Worm (Caenorhabditis elegans) whole organism, young adult: Measurements from ENCODE around the gene C42D8.9.

ENCODE experiments used
- B0019.2 ChIP-seq: fragments of 200-800 bp; sonication (Bioruptor generic); conservative IDR thresholded peaks from 2 replicates; pipeline ENCODE4 v1.3.6; 2022; ENCODE audit warnings: missing genetic modification reagents, missing genetic modification characterization, missing compliant biosample characterization
- B0261.1 ChIP-seq: sonication (generic microtip); optimal IDR thresholded peaks from 2 replicates; lab custom pipeline; 2016; ENCODE audit warnings: mild to moderate bottlenecking, missing genetic modification characterization, moderate library complexity, missing compliant biosample characterization
- B0336.3 ChIP-seq: fragments of 200-800 bp; sonication (Bioruptor generic); IDR thresholded peaks from 2 replicates; pipeline ENCODE4 v1.3.6; 2022; ENCODE audit warnings: missing genetic modification characterization, missing compliant biosample characterization
- F10E7.11 ChIP-seq: sonication (generic microtip); optimal IDR thresholded peaks from 2 replicates; lab custom pipeline; 2017; ENCODE audit warnings: mild to moderate bottlenecking, missing genetic modification characterization, moderate library complexity, missing compliant biosample characterization
- F22D6.2 ChIP-seq: sonication (generic microtip); optimal IDR thresholded peaks from 2 replicates; lab custom pipeline; 2016; ENCODE audit warnings: mild to moderate bottlenecking, missing genetic modification characterization, missing compliant biosample characterization
- F33H1.4 ChIP-seq: fragments of 200-800 bp; sonication (Bioruptor generic); IDR thresholded peaks from 2 replicates; pipeline ENCODE4 v1.3.6; 2022; ENCODE audit warnings: missing genetic modification reagents, missing genetic modification characterization, missing compliant biosample characterization
- F39B2.1 ChIP-seq: fragments of 200-800 bp; sonication (Bioruptor generic); IDR thresholded peaks from 2 replicates; pipeline ENCODE4 v1.3.6; 2022; ENCODE audit warnings: missing genetic modification reagents, missing genetic modification characterization, missing compliant biosample characterization
- F49E8.2 ChIP-seq: sonication (generic microtip); optimal IDR thresholded peaks from 3 replicates; lab custom pipeline; 2017; ENCODE audit warnings: missing genetic modification characterization, mild to moderate bottlenecking, missing compliant biosample characterization, antibody characterized with exemption, moderate library complexity; ENCODE audit not compliant: insufficient read depth
- K11D2.4 ChIP-seq: fragments of 200-800 bp; sonication (Bioruptor generic); IDR thresholded peaks from 2 replicates; pipeline ENCODE4 v1.3.6; 2022; ENCODE audit warnings: missing genetic modification reagents, missing genetic modification characterization, missing compliant biosample characterization
- K12H6.12 ChIP-seq: fragments of 200-800 bp; sonication (Bioruptor generic); optimal IDR thresholded peaks from 2 replicates; lab custom pipeline; 2018; ENCODE audit warnings: mild to moderate bottlenecking, missing genetic modification characterization, missing compliant biosample characterization
- T26A5.8 ChIP-seq: sonication (generic microtip); optimal IDR thresholded peaks from 2 replicates; lab custom pipeline; 2016; ENCODE audit warnings: missing genetic modification characterization, missing compliant biosample characterization
- Y53F4B.3 ChIP-seq: fragments of 200-800 bp; sonication (Bioruptor generic); IDR thresholded peaks from 2 replicates; pipeline ENCODE4 v1.3.6; 2022; ENCODE audit warnings: missing genetic modification reagents, missing genetic modification characterization, missing compliant biosample characterization
- Y53G8AR.9 ChIP-seq: fragments of 200-800 bp; sonication (Bioruptor generic); conservative IDR thresholded peaks from 2 replicates; pipeline ENCODE4 v1.3.6; 2022; ENCODE audit warnings: missing genetic modification reagents, missing genetic modification characterization, missing compliant biosample characterization
- Y79H2A.3 ChIP-seq: fragments of 200-800 bp; sonication (Bioruptor generic); conservative IDR thresholded peaks from 2 replicates; pipeline ENCODE4 v1.3.6; 2022; ENCODE audit warnings: missing genetic modification reagents, missing genetic modification characterization, missing compliant biosample characterization
- ZK185.1 ChIP-seq: sonication (generic microtip); optimal IDR thresholded peaks from 2 replicates; lab custom pipeline; 2016; ENCODE audit warnings: mild to moderate bottlenecking, missing genetic modification characterization, missing compliant biosample characterization; ENCODE audit not compliant: poor library complexity, severe bottlenecking
- akir-1 ChIP-seq: fragments of 200-800 bp; sonication (Bioruptor generic); optimal IDR thresholded peaks from 2 replicates; lab custom pipeline; 2018; ENCODE audit warnings: mild to moderate bottlenecking, missing genetic modification characterization, moderate library complexity, missing compliant biosample characterization
- ama-1 ChIP-seq, 3 experiments: fragments of 150-350 bp in 1 of 3; sonication (generic microtip) in 2 of 3; optimal IDR thresholded peaks; 2 replicates each; lab custom pipeline; 2014 to 2018; ENCODE audit warnings: missing biosample characterization in 2 of 3, missing genetic modification characterization in 2 of 3, missing genetic modification reagents in 2 of 3
- aptf-3 ChIP-seq: fragments of 200-800 bp; sonication (Bioruptor generic); IDR thresholded peaks from 2 replicates; pipeline ENCODE4 v1.3.6; 2022; ENCODE audit warnings: missing genetic modification characterization, missing compliant biosample characterization
- athp-1 ChIP-seq: sonication (generic microtip); optimal IDR thresholded peaks from 2 replicates; lab custom pipeline; 2017; ENCODE audit warnings: mild to moderate bottlenecking, missing genetic modification characterization, missing compliant biosample characterization
- ccch-3 ChIP-seq: fragments of 200-800 bp; sonication (Bioruptor generic); optimal IDR thresholded peaks from 2 replicates; lab custom pipeline; 2018; ENCODE audit warnings: mild to moderate bottlenecking, missing genetic modification characterization, missing compliant biosample characterization
- cebp-1 ChIP-seq, 2 experiments: fragments of 200-800 bp in 1 of 2; sonication (Bioruptor generic) in 1 of 2; sonication (generic microtip) in 1 of 2; IDR thresholded peaks in 1 of 2; optimal IDR thresholded peaks in 1 of 2; 2 replicates each; pipeline versions ENCODE4 v1.3.6 to Lab custom; 2017 to 2022; ENCODE audit warnings: missing compliant biosample characterization in 2 of 2, missing genetic modification characterization in 2 of 2, mild to moderate bottlenecking in 1 of 2, missing genetic modification reagents in 1 of 2, moderate library complexity in 1 of 2
- ceh-100 ChIP-seq: fragments of 200-800 bp; sonication (Bioruptor generic); IDR thresholded peaks from 2 replicates; pipeline ENCODE4 v1.3.6; 2022; ENCODE audit warnings: missing genetic modification reagents, missing genetic modification characterization, missing compliant biosample characterization
- ceh-27 ChIP-seq: fragments of 200-800 bp; sonication (Bioruptor generic); optimal IDR thresholded peaks from 2 replicates; lab custom pipeline; 2018; ENCODE audit warnings: mild to moderate bottlenecking, missing genetic modification characterization, moderate library complexity, missing compliant biosample characterization
- ceh-91 ChIP-seq: fragments of 200-800 bp; sonication (Bioruptor generic); IDR thresholded peaks from 2 replicates; pipeline ENCODE4 v1.3.6; 2022; ENCODE audit warnings: missing genetic modification reagents, missing genetic modification characterization, missing compliant biosample characterization
- die-1 ChIP-seq: sonication (generic microtip); optimal IDR thresholded peaks from 2 replicates; lab custom pipeline; 2016; ENCODE audit warnings: missing genotype, mild to moderate bottlenecking, missing genetic modification characterization, missing compliant biosample characterization
- dox-1 ChIP-seq: fragments of 200-800 bp; sonication (Bioruptor generic); IDR thresholded peaks from 2 replicates; pipeline ENCODE4 v1.3.6; 2022; ENCODE audit warnings: missing genetic modification reagents, missing genetic modification characterization, missing compliant biosample characterization
- efl-1 ChIP-seq: fragments of 150-350 bp; optimal IDR thresholded peaks from 2 replicates; lab custom pipeline; 2014; ENCODE audit warnings: missing biosample characterization, missing genetic modification reagents, missing genetic modification characterization
- egl-18 ChIP-seq: fragments of 200-800 bp; sonication (Bioruptor generic); IDR thresholded peaks from 2 replicates; pipeline ENCODE4 v1.3.6; 2022; ENCODE audit warnings: missing genetic modification reagents, missing genetic modification characterization, missing compliant biosample characterization
- egrh-3 ChIP-seq: fragments of 200-800 bp; sonication (Bioruptor generic); IDR thresholded peaks from 2 replicates; pipeline ENCODE4 v1.3.6; 2022; ENCODE audit warnings: missing genetic modification reagents, missing genetic modification characterization, missing compliant biosample characterization
- fkh-3 ChIP-seq: sonication (generic microtip); optimal IDR thresholded peaks from 2 replicates; lab custom pipeline; 2016; ENCODE audit warnings: mild to moderate bottlenecking, missing genetic modification characterization, missing compliant biosample characterization
- hlh-12 ChIP-seq: sonication (generic microtip); optimal IDR thresholded peaks from 2 replicates; lab custom pipeline; 2016; ENCODE audit warnings: missing genetic modification characterization, missing compliant biosample characterization
- hlh-26 ChIP-seq: fragments of 200-800 bp; sonication (Bioruptor generic); conservative IDR thresholded peaks from 2 replicates; pipeline ENCODE4 v1.3.6; 2022; ENCODE audit warnings: missing genetic modification reagents, missing genetic modification characterization, missing compliant biosample characterization
- lin-26 ChIP-seq: fragments of 200-800 bp; sonication (Bioruptor generic); IDR thresholded peaks from 2 replicates; pipeline ENCODE4 v1.3.6; 2022; ENCODE audit warnings: missing genetic modification reagents, missing genetic modification characterization, missing compliant biosample characterization
- lsy-27 ChIP-seq: sonication (generic microtip); optimal IDR thresholded peaks from 2 replicates; lab custom pipeline; 2017; ENCODE audit warnings: missing genetic modification characterization, mild to moderate bottlenecking, missing compliant biosample characterization, antibody characterized with exemption, missing genotype, borderline replicate concordance; ENCODE audit not compliant: insufficient read depth
- madf-10 ChIP-seq: sonication (generic microtip); optimal IDR thresholded peaks from 2 replicates; lab custom pipeline; 2016; ENCODE audit warnings: mild to moderate bottlenecking, missing genetic modification characterization, missing compliant biosample characterization
- madf-6 ChIP-seq: fragments of 200-800 bp; sonication (Bioruptor generic); IDR thresholded peaks from 2 replicates; pipeline ENCODE4 v1.3.6; 2022; ENCODE audit warnings: missing genetic modification reagents, missing genetic modification characterization, missing compliant biosample characterization
- madf-8 ChIP-seq: fragments of 200-800 bp; sonication (Bioruptor generic); conservative IDR thresholded peaks from 2 replicates; pipeline ENCODE4 v1.3.6; 2022; ENCODE audit warnings: missing genetic modification reagents, missing genetic modification characterization, missing compliant biosample characterization
- mxl-1 ChIP-seq: sonication (generic microtip); optimal IDR thresholded peaks from 2 replicates; lab custom pipeline; 2016; ENCODE audit warnings: missing genetic modification characterization, missing compliant biosample characterization
- nfya-2 ChIP-seq: fragments of 200-800 bp; sonication (Bioruptor generic); IDR thresholded peaks from 2 replicates; pipeline ENCODE4 v1.3.6; 2022; ENCODE audit warnings: missing genetic modification reagents, missing genetic modification characterization, missing compliant biosample characterization
- nhr-120 ChIP-seq: fragments of 200-800 bp; sonication (Bioruptor generic); IDR thresholded peaks from 2 replicates; pipeline ENCODE4 v1.3.6; 2022; ENCODE audit warnings: missing genetic modification characterization, missing compliant biosample characterization
- sdz-38 ChIP-seq: sonication (generic microtip); optimal IDR thresholded peaks from 2 replicates; lab custom pipeline; 2016; ENCODE audit warnings: missing genotype, missing genetic modification characterization, missing compliant biosample characterization
- sea-2 ChIP-seq: fragments of 200-800 bp; sonication (Bioruptor generic); IDR thresholded peaks from 2 replicates; pipeline ENCODE4 v1.3.6; 2022; ENCODE audit warnings: missing genetic modification characterization, missing compliant biosample characterization
- snpc-1.3 ChIP-seq: sonication (generic microtip); optimal IDR thresholded peaks from 2 replicates; lab custom pipeline; 2017; ENCODE audit warnings: missing genetic modification characterization, mild to moderate bottlenecking, missing compliant biosample characterization, antibody characterized with exemption, moderate library complexity, missing genotype, missing genetic modification reagents; ENCODE audit not compliant: insufficient read depth
- sptf-2 ChIP-seq: fragments of 200-800 bp; sonication (Bioruptor generic); optimal IDR thresholded peaks from 2 replicates; lab custom pipeline; 2018; ENCODE audit warnings: mild to moderate bottlenecking, missing genetic modification characterization, missing compliant biosample characterization
- tbx-9 ChIP-seq: sonication (generic microtip); optimal IDR thresholded peaks from 2 replicates; lab custom pipeline; 2016; ENCODE audit warnings: borderline replicate concordance, missing genetic modification characterization, inconsistent platforms, missing compliant biosample characterization
- unc-130 ChIP-seq: sonication (generic microtip); optimal IDR thresholded peaks from 2 replicates; lab custom pipeline; 2016; ENCODE audit warnings: missing genetic modification reagents, missing genetic modification characterization, missing compliant biosample characterization
- zim-3 ChIP-seq: sonication (generic microtip); optimal IDR thresholded peaks from 2 replicates; lab custom pipeline; 2017; ENCODE audit warnings: mild to moderate bottlenecking, missing genetic modification characterization, moderate library complexity, missing compliant biosample characterization

Gene C42D8.9

DNA sequence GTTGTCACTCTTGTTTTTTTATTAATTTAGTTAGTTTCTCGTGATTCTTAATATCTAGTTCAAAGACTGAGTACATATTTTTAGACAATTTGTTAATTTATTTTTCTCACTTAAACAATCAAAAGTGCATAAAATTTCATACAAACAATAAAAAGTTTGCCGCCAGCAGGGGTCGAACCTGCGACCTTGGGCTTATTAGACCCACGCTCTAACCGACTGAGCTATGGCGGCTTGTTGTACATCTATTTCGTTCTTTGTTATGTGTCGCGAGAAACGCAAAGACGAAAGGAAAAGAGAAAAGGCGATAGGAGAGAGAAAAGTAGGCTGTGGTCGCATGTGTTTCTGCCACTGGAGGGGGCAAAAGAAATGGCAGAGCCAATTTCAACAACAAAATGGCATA lies 21.4 kb downstream of the C42D8.9 start (continued):
- TF ChIP-seq F33H1.4 (no peak), sea-2 (0 out of 2 replicates have a peak, but pooled peaks have one; percentile 74), Y53F4B.3 (GFP tag; lab: Robert Waterston, UW) (no peak), aptf-3 (GFP tag; lab: Robert Waterston, UW) (peak; percentile 86; the same call in 1 of the 2 replicates), B0336.3 (GFP tag; lab: Robert Waterston, UW) (peak; percentile 71; the same call in 1 of the 2 replicates), madf-8 (GFP tag; lab: Robert Waterston, UW) (no peak; the same call in 1 of the 2 replicates), F39B2.1 (GFP tag; lab: Robert Waterston, UW) (no peak; the same call in 1 of the 2 replicates), B0019.2 (GFP tag; lab: Robert Waterston, UW) (no peak), T26A5.8 (tag; lab: Kevin White, UChicago) (no peak), zim-3 (tag; lab: Kevin White, UChicago) (peak; percentile 85), dox-1 (GFP tag; lab: Robert Waterston, UW) (peak; percentile 90), unc-130 (GFP tag; lab: Kevin White, UChicago) (peak; percentile 75), sptf-2 (GFP tag; lab: Kevin White, UChicago) (peak; percentile 54), K12H6.12 (tag; lab: Kevin White, UChicago) (peak; percentile 81), ceh-27 (peak; percentile 75), Y53G8AR.9 (GFP tag; lab: Robert Waterston, UW) (no peak), tbx-9 (tag; lab: Kevin White, UChicago) (peak; percentile 27), madf-6 (GFP tag; lab: Robert Waterston, UW) (peak; percentile 55), F22D6.2 (tag; lab: Kevin White, UChicago) (peak; percentile 69), lin-26 (GFP tag; lab: Robert Waterston, UW) (peak; percentile 95), akir-1 (no peak), ZK185.1 (tag; lab: Kevin White, UChicago) (peak; percentile 70), cebp-1 (GFP tag; IDR thresholded peaks at IDR 0.05; lab: Robert Waterston, UW) (peak; percentile 59; the same call in 1 of the 2 replicates), cebp-1 (tag; optimal IDR thresholded peaks at IDR 0.05; lab: Kevin White, UChicago) (peak; percentile 83), ceh-91 (GFP tag; lab: Robert Waterston, UW) (no peak), hlh-12 (tag; lab: Kevin White, UChicago) (no peak), F49E8.2 (tag; lab: Kevin White, UChicago) (peak; percentile 6), nhr-120 (0 out of 2 replicates have a peak, but pooled peaks have one; percentile 66), efl-1 (GFP tag; lab: Kevin White, UChicago) (no peak), K11D2.4 (GFP tag; lab: Robert Waterston, UW) (peak; percentile 81), snpc-1.3 (tag; lab: Kevin White, UChicago) (peak; percentile 90), hlh-26 (GFP tag; lab: Robert Waterston, UW) (no peak), B0261.1 (tag; lab: Kevin White, UChicago) (peak; percentile 98), die-1 (tag; lab: Kevin White, UChicago) (peak; percentile 93), nfya-2 (GFP tag; lab: Robert Waterston, UW) (no peak), fkh-3 (peak; percentile 74), ama-1 (optimal IDR thresholded peaks at IDR 0.05; lab: Kevin White, UChicago) (no peak), ama-1 (GFP tag; optimal IDR thresholded peaks at IDR 0.05; lab: Kevin White, UChicago) (peak; percentile 57 to 75), egl-18 (GFP tag; lab: Robert Waterston, UW) (no peak), sdz-38 (tag; lab: Kevin White, UChicago) (no peak), F10E7.11 (peak; percentile 63), madf-10 (tag; lab: Kevin White, UChicago) (peak; percentile 83), mxl-1 (tag; lab: Kevin White, UChicago) (peak; percentile 60), egrh-3 (GFP tag; lab: Robert Waterston, UW) (peak; percentile 51; the same call in 1 of the 2 replicates), lsy-27 (tag; lab: Kevin White, UChicago) (peak; percentile 76), ceh-100 (no peak), athp-1 (peak; percentile 65), Y79H2A.3 (GFP tag; lab: Robert Waterston, UW) (no peak), ccch-3 (no peak)
